Worm (Caenorhabditis elegans): ENCODE results near the gene srh-100.

DNA sequence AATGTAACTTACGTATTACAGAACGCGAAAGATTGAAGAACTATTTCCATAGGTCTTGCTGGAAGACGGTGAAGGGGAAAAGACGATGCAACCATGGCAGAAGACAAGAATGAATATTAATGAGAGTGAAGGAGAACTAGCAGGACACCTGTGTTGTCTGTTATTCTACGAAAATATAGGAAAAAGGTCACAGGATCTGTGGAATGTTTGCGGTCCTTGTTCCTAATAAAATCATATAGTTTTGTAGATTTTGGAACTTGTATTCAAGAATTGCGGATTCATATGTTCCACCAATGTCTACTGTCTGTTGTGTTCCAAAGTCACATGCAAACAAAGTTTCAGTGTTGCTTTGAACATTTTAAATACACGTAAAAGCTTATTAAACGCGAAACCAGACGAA lies 37.7 kb upstream of the srh-100 start, which contains the start of gene sdz-11:
- no peak for TF ChIP-seq ztf-29 (GFP tag; IDR thresholded peaks at IDR 0.05)
- no peak for TF ChIP-seq flt-1 (GFP tag; IDR thresholded peaks at IDR 0.05)
- no peak for TF ChIP-seq ref-1 (GFP tag; conservative IDR thresholded peaks at IDR 0.05)

All from whole organism, midembryonic.